Worm (Caenorhabditis elegans) whole organism, mixed stage, embryonic: ENCODE results near the gene Y54G2A.50.
"Not testable (repeated sequence)": the region's sequence is repeated elsewhere in the genome, so short reads cannot be mapped to it uniquely, and the experiment has no call there.

Experiments used
- M03D4.4 ChIP-seq: sonication (generic microtip); optimal IDR thresholded peaks from 2 replicates; lab custom pipeline; 2017; ENCODE audit warnings: mild to moderate bottlenecking, missing genetic modification characterization, missing compliant biosample characterization
- blmp-1 ChIP-seq: fragments of 150-350 bp; optimal IDR thresholded peaks from 2 replicates; lab custom pipeline; 2014; ENCODE audit warnings: missing biosample characterization, missing genetic modification characterization
- ceh-39 ChIP-seq: fragments of 150-350 bp; optimal IDR thresholded peaks from 2 replicates; lab custom pipeline; 2014; ENCODE audit warnings: missing biosample characterization, missing genetic modification characterization
- ceh-43 ChIP-seq: fragments of 200-800 bp; sonication (Bioruptor generic); optimal IDR thresholded peaks from 2 replicates; lab custom pipeline; 2018; ENCODE audit warnings: mild to moderate bottlenecking, missing genetic modification characterization, moderate library complexity, missing compliant biosample characterization
- ceh-83 ChIP-seq: fragments of 200-800 bp; sonication (Bioruptor generic); optimal IDR thresholded peaks from 2 replicates; lab custom pipeline; 2018; ENCODE audit warnings: mild to moderate bottlenecking, missing genetic modification characterization, missing compliant biosample characterization
- ces-1 ChIP-seq: fragments of 150-350 bp; optimal IDR thresholded peaks from 2 replicates; lab custom pipeline; 2014; ENCODE audit warnings: missing biosample characterization, missing genetic modification reagents, missing genetic modification characterization
- elt-1 ChIP-seq: sonication (generic microtip); optimal IDR thresholded peaks from 2 replicates; lab custom pipeline; 2017; ENCODE audit warnings: missing genetic modification characterization, mild to moderate bottlenecking, missing compliant biosample characterization, antibody characterized with exemption, moderate library complexity, borderline replicate concordance; ENCODE audit not compliant: insufficient read depth
- elt-3 ChIP-seq: fragments of 150-350 bp; optimal IDR thresholded peaks from 2 replicates; lab custom pipeline; 2014; ENCODE audit warnings: missing biosample characterization, missing genetic modification characterization
- flh-1 ChIP-seq: fragments of 200-800 bp; sonication (Bioruptor generic); optimal IDR thresholded peaks from 2 replicates; lab custom pipeline; 2018; ENCODE audit warnings: mild to moderate bottlenecking, missing genetic modification characterization, moderate library complexity, missing compliant biosample characterization
- hlh-1 ChIP-seq: fragments of 150-350 bp; optimal IDR thresholded peaks from 2 replicates; lab custom pipeline; 2014; ENCODE audit warnings: missing biosample characterization, missing genetic modification reagents, missing genetic modification characterization
- lin-13 ChIP-seq: fragments of 150-350 bp; optimal IDR thresholded peaks from 2 replicates; lab custom pipeline; 2014; ENCODE audit warnings: missing biosample characterization, missing genetic modification characterization
- lin-32 ChIP-seq: fragments of 200-800 bp; sonication (Bioruptor generic); optimal IDR thresholded peaks from 2 replicates; lab custom pipeline; 2018; ENCODE audit warnings: mild to moderate bottlenecking, missing genetic modification characterization, missing compliant biosample characterization
- lsy-2 ChIP-seq: fragments of 150-350 bp; optimal IDR thresholded peaks from 2 replicates; lab custom pipeline; 2014; ENCODE audit warnings: missing biosample characterization, missing genetic modification characterization
- mab-5 ChIP-seq: fragments of 150-350 bp; optimal IDR thresholded peaks from 2 replicates; lab custom pipeline; 2014; ENCODE audit warnings: missing biosample characterization, missing genetic modification characterization
- mep-1 ChIP-seq: fragments of 150-350 bp; optimal IDR thresholded peaks from 2 replicates; lab custom pipeline; 2017; ENCODE audit warnings: missing biosample characterization, missing genetic modification reagents, missing genetic modification characterization, inconsistent platforms
- mls-2 ChIP-seq: sonication (generic microtip); optimal IDR thresholded peaks from 2 replicates; lab custom pipeline; 2016; ENCODE audit warnings: mild to moderate bottlenecking, missing genetic modification characterization, moderate library complexity, missing compliant biosample characterization
- nhr-2 ChIP-seq: fragments of 150-350 bp; optimal IDR thresholded peaks from 2 replicates; lab custom pipeline; 2014; ENCODE audit warnings: missing biosample characterization, missing genetic modification characterization
- nhr-237 ChIP-seq: fragments of 150-350 bp; optimal IDR thresholded peaks from 2 replicates; lab custom pipeline; 2014; ENCODE audit warnings: missing biosample characterization, missing genetic modification characterization
- nhr-76 ChIP-seq: sonication (generic microtip); optimal IDR thresholded peaks from 2 replicates; lab custom pipeline; 2017; ENCODE audit warnings: missing biosample characterization, missing genetic modification characterization
- pha-4 ChIP-seq: fragments of 150-350 bp; optimal IDR thresholded peaks from 2 replicates; lab custom pipeline; 2018; ENCODE audit warnings: missing biosample characterization, missing genetic modification reagents, missing genetic modification characterization
- sem-2 ChIP-seq: fragments of 200-800 bp; sonication (Bioruptor generic); optimal IDR thresholded peaks from 2 replicates; lab custom pipeline; 2018; ENCODE audit warnings: mild to moderate bottlenecking, missing genetic modification characterization, missing compliant biosample characterization
- sptf-1 ChIP-seq: sonication (generic microtip); optimal IDR thresholded peaks from 2 replicates; lab custom pipeline; 2017; ENCODE audit warnings: mild to moderate bottlenecking, missing genetic modification characterization, moderate library complexity, missing compliant biosample characterization
- tbx-8 ChIP-seq: fragments of 200-800 bp; sonication (Bioruptor generic); optimal IDR thresholded peaks from 2 replicates; lab custom pipeline; 2018; ENCODE audit warnings: mild to moderate bottlenecking, missing genetic modification characterization, moderate library complexity, missing compliant biosample characterization
- unc-120 ChIP-seq: sonication (generic microtip); optimal IDR thresholded peaks from 2 replicates; lab custom pipeline; 2017; ENCODE audit warnings: missing genetic modification characterization, missing compliant biosample characterization; ENCODE audit not compliant: poor library complexity, severe bottlenecking
- unc-39 ChIP-seq: fragments of 150-350 bp; optimal IDR thresholded peaks from 2 replicates; lab custom pipeline; 2014; ENCODE audit warnings: missing biosample characterization, missing genetic modification characterization
- unc-62 ChIP-seq: fragments of 150-350 bp; optimal IDR thresholded peaks from 2 replicates; lab custom pipeline; 2014; ENCODE audit warnings: missing biosample characterization, missing genetic modification reagents, missing genetic modification characterization
- zip-8 ChIP-seq: fragments of 150-350 bp; optimal IDR thresholded peaks from 2 replicates; lab custom pipeline; 2014; ENCODE audit warnings: missing biosample characterization, missing genetic modification characterization
- ztf-11 ChIP-seq: fragments of 150-350 bp; optimal IDR thresholded peaks from 2 replicates; lab custom pipeline; 2014; ENCODE audit warnings: missing biosample characterization, missing genetic modification characterization

Y54G2A.50 gene

ce11 chrIV:2917729-2918128 is at the start of gene Y54G2A.50:
Gene Y54G2A.50 (plus strand): TSS chrIV:2918029.
- not testable (repeated sequence) for TF ChIP-seq nhr-76 (tag; lab: Kevin White, UChicago); sem-2 (GFP tag; lab: Kevin White, UChicago); ceh-43 (GFP tag; lab: Kevin White, UChicago)

ce11 chrIV:2885260-2885659 is 32.6 kb upstream of the Y54G2A.50 start:
- TF ChIP-seq mab-5 (no peak), nhr-2 (tag; lab: Kevin White, UChicago) (no peak), mls-2 (no peak), nhr-76 (tag; lab: Kevin White, UChicago) (no peak), blmp-1 (tag; lab: Kevin White, UChicago) (no peak), nhr-237 (tag; lab: Kevin White, UChicago) (no peak), ztf-11 (tag; lab: Kevin White, UChicago) (no peak), ceh-83 (no peak), ces-1 (GFP tag; lab: Kevin White, UChicago) (no peak), ceh-43 (GFP tag; lab: Kevin White, UChicago) (no peak), M03D4.4 (tag; lab: Kevin White, UChicago) (no peak), unc-62 (GFP tag; lab: Kevin White, UChicago) (peak; percentile 39), tbx-8 (no peak), pha-4 (tag; lab: Kevin White, UChicago) (no peak), lsy-2 (tag; lab: Kevin White, UChicago) (no peak), unc-39 (no peak), lin-13 (tag; lab: Kevin White, UChicago) (no peak), unc-120 (tag; lab: Kevin White, UChicago) (peak; percentile 1), sptf-1 (tag; lab: Kevin White, UChicago) (no peak), lin-32 (no peak), hlh-1 (tag; lab: Kevin White, UChicago) (peak; percentile 36)

ce11 chrIV:2886655-2887054 is 31.2 kb upstream of the Y54G2A.50 start, which contains the start of gene dml-1:
Gene dml-1 (plus strand): TSS chrIV:2886955.
- no peak for TF ChIP-seq unc-62 (GFP tag; lab: Kevin White, UChicago)

ce11 chrIV:2887245-2887644 is 30.6 kb upstream of the Y54G2A.50 start:
- TF ChIP-seq unc-120 (tag; lab: Kevin White, UChicago) = no peak
- TF ChIP-seq nhr-237 (tag; lab: Kevin White, UChicago) = no peak
- TF ChIP-seq zip-8 (tag; lab: Kevin White, UChicago) = no peak
- no peak for TF ChIP-seq mls-2
- TF ChIP-seq mab-5 = no peak
- no peak for TF ChIP-seq blmp-1 (tag; lab: Kevin White, UChicago)
- no peak for TF ChIP-seq unc-62 (GFP tag; lab: Kevin White, UChicago)
- TF ChIP-seq ceh-43 (GFP tag; lab: Kevin White, UChicago) = no peak
- no peak for TF ChIP-seq lsy-2 (tag; lab: Kevin White, UChicago)
- no peak for TF ChIP-seq flh-1 (GFP tag; lab: Kevin White, UChicago)
- no peak for TF ChIP-seq M03D4.4 (tag; lab: Kevin White, UChicago)
- TF ChIP-seq, all 35 proteins: peak for 0

- no peak for TF ChIP-seq blmp-1 (tag; lab: Kevin White, UChicago)
- TF ChIP-seq elt-1 (tag; lab: Kevin White, UChicago) = no peak
- no peak for TF ChIP-seq ceh-39 (tag; lab: Kevin White, UChicago)
These were observed 29.2 kb upstream of the Y54G2A.50 start for ce11 chrIV:2888496-2889101.

- TF ChIP-seq lin-13 (tag; lab: Kevin White, UChicago) (peak; percentile 4), elt-1 (tag; lab: Kevin White, UChicago) (no peak), ztf-11 (tag; lab: Kevin White, UChicago) (no peak), zip-8 (tag; lab: Kevin White, UChicago) (no peak), lsy-2 (tag; lab: Kevin White, UChicago) (peak; percentile 73), nhr-237 (tag; lab: Kevin White, UChicago) (peak; percentile 12), tbx-8 (no peak), sptf-1 (tag; lab: Kevin White, UChicago) (peak; percentile 13), elt-3 (tag; lab: Kevin White, UChicago) (no peak), ces-1 (GFP tag; lab: Kevin White, UChicago) (peak; percentile 62), unc-39 (no peak), lin-32 (no peak), mep-1 (tag; lab: Kevin White, UChicago) (peak; percentile 47)
These were observed 27.4 kb upstream of the Y54G2A.50 start, which contains the start of the genes nprt-1 and dib-1 for ce11 chrIV:2890401-2890952. Gene nprt-1 (minus strand): TSS chrIV:2890451. Gene dib-1 (plus strand): TSS chrIV:2890882.
